Worm (Caenorhabditis elegans): Measurements from ENCODE around the gene rbmx-2.

Gene rbmx-2

ce11 chrII:6223755-6224154 lies 27.0 kb upstream of the rbmx-2 start:
- TF ChIP-seq ztf-23 (GFP tag; IDR thresholded peaks at IDR 0.05) (no peak), flt-1 (GFP tag; IDR thresholded peaks at IDR 0.05) (no peak), cog-1 (tag; optimal IDR thresholded peaks at IDR 0.05) (no peak), ref-1 (GFP tag; conservative IDR thresholded peaks at IDR 0.05) (no peak), tab-1 (GFP tag; IDR thresholded peaks at IDR 0.05) (no peak), ztf-29 (GFP tag; IDR thresholded peaks at IDR 0.05) (no peak), T22C8.4 (GFP tag; IDR thresholded peaks at IDR 0.05) (no peak), klf-2 (GFP tag; conservative IDR thresholded peaks at IDR 0.05) (no peak), med-1 (GFP tag; optimal IDR thresholded peaks at IDR 0.05; ENCODE audit: insufficient read depth) (no peak)

ce11 chrII:6222558-6222957 lies 25.8 kb upstream of the rbmx-2 start, which contains the start of gene C30B5.6:
C30B5.6 (minus strand) TSS chrII:6222658.
- TF ChIP-seq tab-1 (GFP tag; IDR thresholded peaks at IDR 0.05) (no peak), ztf-29 (GFP tag; IDR thresholded peaks at IDR 0.05) (no peak), ztf-23 (GFP tag; IDR thresholded peaks at IDR 0.05) (no peak), T22C8.4 (GFP tag; IDR thresholded peaks at IDR 0.05) (no peak), ref-1 (GFP tag; conservative IDR thresholded peaks at IDR 0.05) (no peak)

- no peak for TF ChIP-seq cog-1 (tag; optimal IDR thresholded peaks at IDR 0.05)
- no peak for TF ChIP-seq med-1 (GFP tag; optimal IDR thresholded peaks at IDR 0.05; ENCODE audit: insufficient read depth)
- TF ChIP-seq klf-2 (GFP tag; conservative IDR thresholded peaks at IDR 0.05) = no peak
- no peak for TF ChIP-seq tab-1 (GFP tag; IDR thresholded peaks at IDR 0.05)
- TF ChIP-seq T22C8.4 (GFP tag; IDR thresholded peaks at IDR 0.05) = no peak
- no peak for TF ChIP-seq ref-1 (GFP tag; conservative IDR thresholded peaks at IDR 0.05)
- no peak for TF ChIP-seq ztf-29 (GFP tag; IDR thresholded peaks at IDR 0.05)
- TF ChIP-seq flt-1 (GFP tag; IDR thresholded peaks at IDR 0.05) = no peak
- no peak for TF ChIP-seq ztf-23 (GFP tag; IDR thresholded peaks at IDR 0.05)
Observed at ce11 chrII:6221470-6221869, 24.7 kb upstream of the rbmx-2 start.

ce11 chrII:6219346-6219745 lies 22.6 kb upstream of the rbmx-2 start, which contains the start of gene mks-2:
mks-2 (minus strand) TSS chrII:6219446.
- no peak for TF ChIP-seq med-1 (GFP tag; optimal IDR thresholded peaks at IDR 0.05; ENCODE audit: insufficient read depth)
- no peak for TF ChIP-seq klf-2 (GFP tag; conservative IDR thresholded peaks at IDR 0.05)
- no peak for TF ChIP-seq ztf-29 (GFP tag; IDR thresholded peaks at IDR 0.05)
- no peak for TF ChIP-seq cog-1 (tag; optimal IDR thresholded peaks at IDR 0.05)
- TF ChIP-seq ztf-23 (GFP tag; IDR thresholded peaks at IDR 0.05) = no peak
- no peak for TF ChIP-seq flt-1 (GFP tag; IDR thresholded peaks at IDR 0.05)
- TF ChIP-seq tab-1 (GFP tag; IDR thresholded peaks at IDR 0.05) = no peak
- TF ChIP-seq ref-1 (GFP tag; conservative IDR thresholded peaks at IDR 0.05) = no peak
- no peak for TF ChIP-seq T22C8.4 (GFP tag; IDR thresholded peaks at IDR 0.05)

- no peak for TF ChIP-seq tab-1 (GFP tag; IDR thresholded peaks at IDR 0.05)
- TF ChIP-seq klf-2 (GFP tag; conservative IDR thresholded peaks at IDR 0.05) = no peak
- no peak for TF ChIP-seq flt-1 (GFP tag; IDR thresholded peaks at IDR 0.05)
- no peak for TF ChIP-seq cog-1 (tag; optimal IDR thresholded peaks at IDR 0.05)
- no peak for TF ChIP-seq ztf-23 (GFP tag; IDR thresholded peaks at IDR 0.05)
- no peak for TF ChIP-seq T22C8.4 (GFP tag; IDR thresholded peaks at IDR 0.05)
- TF ChIP-seq ztf-29 (GFP tag; IDR thresholded peaks at IDR 0.05) = no peak
- no peak for TF ChIP-seq ref-1 (GFP tag; conservative IDR thresholded peaks at IDR 0.05)
- no peak for TF ChIP-seq med-1 (GFP tag; optimal IDR thresholded peaks at IDR 0.05; ENCODE audit: insufficient read depth)
Observed at ce11 chrII:6208116-6208515, 11.4 kb upstream of the rbmx-2 start, which contains the start of gene daf-37. daf-37 (minus strand) TSS chrII:6208216.

ce11 chrII:6207252-6207651 lies 10.5 kb upstream of the rbmx-2 start:
- TF ChIP-seq tab-1 (GFP tag; IDR thresholded peaks at IDR 0.05) = no peak
- no peak for TF ChIP-seq ref-1 (GFP tag; conservative IDR thresholded peaks at IDR 0.05)
- TF ChIP-seq klf-2 (GFP tag; conservative IDR thresholded peaks at IDR 0.05) = no peak

ce11 chrII:6202910-6203309 lies 6.2 kb upstream of the rbmx-2 start, which contains the start of gene C30B5.17:
C30B5.17 (minus strand) TSS chrII:6203010.
- TF ChIP-seq flt-1 (GFP tag; IDR thresholded peaks at IDR 0.05) (no peak), cog-1 (tag; optimal IDR thresholded peaks at IDR 0.05) (no peak)

ce11 chrII:6199010-6199409 lies 2.3 kb upstream of the rbmx-2 start:
- no peak for TF ChIP-seq klf-2 (GFP tag; conservative IDR thresholded peaks at IDR 0.05)
- no peak for TF ChIP-seq cog-1 (tag; optimal IDR thresholded peaks at IDR 0.05)
- no peak for TF ChIP-seq flt-1 (GFP tag; IDR thresholded peaks at IDR 0.05)
- TF ChIP-seq ztf-23 (GFP tag; IDR thresholded peaks at IDR 0.05) = no peak
- no peak for TF ChIP-seq ztf-29 (GFP tag; IDR thresholded peaks at IDR 0.05)
- TF ChIP-seq T22C8.4 (GFP tag; IDR thresholded peaks at IDR 0.05) = no peak
- TF ChIP-seq med-1 (GFP tag; optimal IDR thresholded peaks at IDR 0.05; ENCODE audit: insufficient read depth) = no peak
- TF ChIP-seq tab-1 (GFP tag; IDR thresholded peaks at IDR 0.05) = no peak
- no peak for TF ChIP-seq ref-1 (GFP tag; conservative IDR thresholded peaks at IDR 0.05)

- TF ChIP-seq ztf-23 (GFP tag; IDR thresholded peaks at IDR 0.05) (no peak), klf-2 (GFP tag; conservative IDR thresholded peaks at IDR 0.05) (no peak), ztf-29 (GFP tag; IDR thresholded peaks at IDR 0.05) (no peak), flt-1 (GFP tag; IDR thresholded peaks at IDR 0.05) (no peak), ref-1 (GFP tag; conservative IDR thresholded peaks at IDR 0.05) (no peak), tab-1 (GFP tag; IDR thresholded peaks at IDR 0.05) (no peak), T22C8.4 (GFP tag; IDR thresholded peaks at IDR 0.05) (no peak), cog-1 (tag; optimal IDR thresholded peaks at IDR 0.05) (no peak), med-1 (GFP tag; optimal IDR thresholded peaks at IDR 0.05; ENCODE audit: insufficient read depth) (no peak)
Observed at ce11 chrII:6198468-6198867, 1.7 kb upstream of the rbmx-2 start, which contains the start of gene szy-4. szy-4 (plus strand) TSS chrII:6198696.

- no peak for TF ChIP-seq flt-1 (GFP tag; IDR thresholded peaks at IDR 0.05)
- TF ChIP-seq ztf-23 (GFP tag; IDR thresholded peaks at IDR 0.05) = no peak
- TF ChIP-seq med-1 (GFP tag; optimal IDR thresholded peaks at IDR 0.05; ENCODE audit: insufficient read depth) = no peak
- TF ChIP-seq tab-1 (GFP tag; IDR thresholded peaks at IDR 0.05) = no peak
- TF ChIP-seq T22C8.4 (GFP tag; IDR thresholded peaks at IDR 0.05) = no peak
- TF ChIP-seq cog-1 (tag; optimal IDR thresholded peaks at IDR 0.05) = no peak
- TF ChIP-seq ref-1 (GFP tag; conservative IDR thresholded peaks at IDR 0.05) = no peak
- TF ChIP-seq ztf-29 (GFP tag; IDR thresholded peaks at IDR 0.05) = no peak
- no peak for TF ChIP-seq klf-2 (GFP tag; conservative IDR thresholded peaks at IDR 0.05)
Observed at ce11 chrII:6192484-6192883, 4.3 kb downstream of the rbmx-2 start, which contains the start of gene cpb-2. cpb-2 (plus strand) TSS chrII:6192784.
